Worm (Caenorhabditis elegans) whole organism, young adult: ENCODE data around the gene rgs-2.

Experiments used
- attf-5 ChIP-seq: fragments of 200-800 bp; sonication (Bioruptor generic); optimal IDR thresholded peaks from 2 replicates; lab custom pipeline; 2018; ENCODE audit warnings: mild to moderate bottlenecking, missing genetic modification characterization, missing compliant biosample characterization
- hmg-20 ChIP-seq: fragments of 200-800 bp; sonication (Bioruptor generic); IDR thresholded peaks from 2 replicates; pipeline ENCODE4 v1.3.6; 2022; ENCODE audit warnings: missing genetic modification reagents, missing genetic modification characterization, missing compliant biosample characterization
- nhr-120 ChIP-seq: fragments of 200-800 bp; sonication (Bioruptor generic); IDR thresholded peaks from 2 replicates; pipeline ENCODE4 v1.3.6; 2022; ENCODE audit warnings: missing genetic modification characterization, missing compliant biosample characterization
- snpc-3.4 ChIP-seq: sonication (generic microtip); optimal IDR thresholded peaks from 2 replicates; lab custom pipeline; 2017; ENCODE audit warnings: missing genetic modification characterization, mild to moderate bottlenecking, missing compliant biosample characterization, antibody characterized with exemption, moderate library complexity, missing genotype, missing genetic modification reagents
- xnd-1 ChIP-seq: sonication (generic microtip); optimal IDR thresholded peaks from 2 replicates; lab custom pipeline; 2016; ENCODE audit warnings: missing genotype, missing genetic modification reagents, missing genetic modification characterization, missing compliant biosample characterization

DNA sequence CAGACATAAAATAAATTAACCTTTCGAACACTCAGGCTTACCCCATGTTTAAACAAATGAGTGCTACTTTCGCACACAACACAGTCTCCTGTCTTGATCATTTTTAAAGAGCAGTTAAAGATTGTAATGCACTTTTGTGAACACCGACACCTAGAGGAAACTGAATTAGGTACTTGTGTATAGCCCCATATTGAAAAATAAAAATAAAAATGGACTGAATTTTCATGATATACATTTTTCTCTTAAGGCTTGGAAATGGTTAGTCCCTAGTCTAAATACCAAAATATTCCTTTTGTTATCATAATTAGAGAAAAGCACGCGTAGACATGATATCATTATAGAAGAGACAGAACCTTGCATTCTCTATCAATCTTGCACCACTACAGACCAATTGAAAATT, 10.5 kb upstream of the rgs-2 start, which contains the start of gene nhr-214:
- TF ChIP-seq hmg-20 = no peak
- TF ChIP-seq xnd-1 (tag; lab: Kevin White, UChicago) = no peak
- no peak for TF ChIP-seq nhr-120 (GFP tag; lab: Robert Waterston, UW)
- no peak for TF ChIP-seq attf-5
- no peak for TF ChIP-seq snpc-3.4 (tag; lab: Kevin White, UChicago)
